Fruit fly (Drosophila melanogaster) whole organism, embryonic: Measurements from ENCODE around the gene SCOT.
A peak's percentile ranks its signal among the peaks of the same experiment; 100 is the strongest.

Experiments
- Antp ChIP-seq: fragments of 200-800 bp; sonication (Bioruptor generic); optimal IDR thresholded peaks from 3 replicates; lab custom pipeline; 2016; ENCODE audit warnings: missing biosample characterization, missing genetic modification characterization
- BEAF-32 ChIP-seq: fragments of 200-800 bp; sonication (Bioruptor generic); optimal IDR thresholded peaks from 3 replicates; lab custom pipeline; 2017; ENCODE audit warnings: missing biosample characterization, missing genetic modification characterization, mild to moderate bottlenecking, moderate library complexity, missing genetic modification reagents
- CG11560 ChIP-seq: fragments of 200-800 bp; sonication (Bioruptor generic); IDR thresholded peaks from 3 replicates; pipeline ENCODE4 v1.3.6; 2022; ENCODE audit warnings: missing biosample characterization, missing genetic modification characterization
- CG12155 ChIP-seq: fragments of 200-800 bp; sonication (Bioruptor generic); optimal IDR thresholded peaks from 3 replicates; lab custom pipeline; 2016; ENCODE audit warnings: missing biosample characterization, missing genetic modification characterization
- CG12219 ChIP-seq: fragments of 200-800 bp; sonication (Bioruptor generic); optimal IDR thresholded peaks from 3 replicates; lab custom pipeline; 2018; ENCODE audit warnings: missing biosample characterization, mild to moderate bottlenecking, missing genetic modification characterization
- CG13287 ChIP-seq: fragments of 200-800 bp; sonication (Bioruptor generic); IDR thresholded peaks from 2 replicates; pipeline ENCODE4 v1.3.6; 2022; ENCODE audit warnings: missing biosample characterization, missing genetic modification characterization; ENCODE audit not compliant: partially characterized antibody
- CG14014 ChIP-seq: fragments of 200-800 bp; sonication (Bioruptor generic); IDR thresholded peaks from 2 replicates; pipeline ENCODE4 v1.3.6; 2022; ENCODE audit warnings: missing biosample characterization, missing genetic modification characterization
- CG14860 ChIP-seq: fragments of 200-800 bp; sonication (Bioruptor generic); IDR thresholded peaks from 3 replicates; pipeline ENCODE4 v1.3.6; 2022; ENCODE audit warnings: missing biosample characterization, missing genetic modification characterization; ENCODE audit not compliant: partially characterized antibody
- CG15011 ChIP-seq: fragments of 200-800 bp; sonication (Bioruptor generic); optimal IDR thresholded peaks from 3 replicates; lab custom pipeline; 2018; ENCODE audit warnings: missing biosample characterization, mild to moderate bottlenecking, missing genetic modification characterization
- CG15601 ChIP-seq: fragments of 200-800 bp; sonication (Bioruptor generic); optimal IDR thresholded peaks from 3 replicates; lab custom pipeline; 2019; ENCODE audit warnings: missing biosample characterization, mild to moderate bottlenecking, missing genetic modification characterization, moderate library complexity
- CG1602 ChIP-seq: fragments of 200-800 bp; sonication (Bioruptor generic); optimal IDR thresholded peaks from 3 replicates; lab custom pipeline; 2016; ENCODE audit warnings: missing biosample characterization, missing genetic modification characterization
- CG17328 ChIP-seq: fragments of 200-800 bp; sonication (Bioruptor generic); IDR thresholded peaks from 2 replicates; pipeline ENCODE4 v1.3.6; 2022; ENCODE audit warnings: missing biosample characterization, missing genetic modification characterization
- CG17361 ChIP-seq: fragments of 200-800 bp; sonication (Bioruptor generic); IDR thresholded peaks from 3 replicates; pipeline ENCODE4 v1.3.6; 2022; ENCODE audit warnings: missing biosample characterization, missing genetic modification characterization
- CG42726 ChIP-seq: fragments of 200-800 bp; sonication (Bioruptor generic); IDR thresholded peaks from 2 replicates; pipeline ENCODE4 v1.3.6; 2022; ENCODE audit warnings: missing biosample characterization, missing genetic modification characterization; ENCODE audit not compliant: partially characterized antibody
- CG6683 ChIP-seq: fragments of 200-800 bp; sonication (Bioruptor generic); optimal IDR thresholded peaks from 2 replicates; lab custom pipeline; 2017; ENCODE audit warnings: missing biosample characterization, mild to moderate bottlenecking, missing genetic modification characterization, missing genetic modification reagents
- CG6854 ChIP-seq: fragments of 200-800 bp; sonication (Bioruptor generic); optimal IDR thresholded peaks from 3 replicates; lab custom pipeline; 2017; ENCODE audit warnings: missing biosample characterization, mild to moderate bottlenecking, missing genetic modification characterization
- CG7839 ChIP-seq: fragments of 200-800 bp; sonication (Bioruptor generic); optimal IDR thresholded peaks from 3 replicates; lab custom pipeline; 2018; ENCODE audit warnings: missing biosample characterization, mild to moderate bottlenecking, missing genetic modification characterization, moderate library complexity
- CG7963 ChIP-seq: fragments of 200-800 bp; sonication (Bioruptor generic); IDR thresholded peaks from 3 replicates; pipeline ENCODE4 v1.3.6; 2022; ENCODE audit warnings: missing biosample characterization, missing genetic modification characterization; ENCODE audit not compliant: partially characterized antibody
- CG9609 ChIP-seq: fragments of 200-800 bp; sonication (Bioruptor generic); optimal IDR thresholded peaks from 3 replicates; lab custom pipeline; 2016; ENCODE audit warnings: missing biosample characterization, missing genetic modification characterization
- D ChIP-seq, 2 experiments: fragments of 200-800 bp in 1 of 2; fragments of >200 bp in 1 of 2; sonication (Bioruptor generic) in 1 of 2; optimal IDR thresholded peaks; 2 replicates in 1 of 2; 3 replicates in 1 of 2; lab custom pipeline; 2017; ENCODE audit warnings: mild to moderate bottlenecking in 1 of 2, missing biosample characterization in 1 of 2, missing genetic modification characterization in 1 of 2, missing genetic modification reagents in 1 of 2
- Doc3 ChIP-seq: fragments of 200-800 bp; sonication (Bioruptor generic); IDR thresholded peaks from 3 replicates; pipeline ENCODE4 v1.3.6; 2022; ENCODE audit warnings: missing biosample characterization, missing genetic modification characterization; ENCODE audit not compliant: partially characterized antibody
- Lpt ChIP-seq: fragments of >200 bp; optimal IDR thresholded peaks from 2 replicates; lab custom pipeline; 2018; ENCODE audit warnings: missing biosample characterization, missing genetic modification characterization
- Meics ChIP-seq: fragments of 200-800 bp; sonication (Bioruptor generic); optimal IDR thresholded peaks from 2 replicates; lab custom pipeline; 2017; ENCODE audit warnings: missing biosample characterization, mild to moderate bottlenecking, missing genetic modification characterization
- Oaz ChIP-seq: fragments of 200-800 bp; sonication (Bioruptor generic); IDR thresholded peaks from 2 replicates; pipeline ENCODE4 v1.3.6; 2022; ENCODE audit warnings: missing biosample characterization, missing genetic modification characterization
- PHDP ChIP-seq: fragments of 200-800 bp; sonication (Bioruptor generic); optimal IDR thresholded peaks from 3 replicates; lab custom pipeline; 2018; ENCODE audit warnings: missing biosample characterization, mild to moderate bottlenecking, missing genetic modification characterization, moderate library complexity
- Side ChIP-seq: fragments of 200-800 bp; sonication (Bioruptor generic); optimal IDR thresholded peaks from 2 replicates; lab custom pipeline; 2016; ENCODE audit warnings: missing biosample characterization, missing genetic modification characterization
- Spps ChIP-seq: fragments of 200-800 bp; sonication (Bioruptor generic); optimal IDR thresholded peaks from 2 replicates; lab custom pipeline; 2018; ENCODE audit warnings: missing biosample characterization, mild to moderate bottlenecking, missing genetic modification characterization
- Sry-δ ChIP-seq: fragments of 200-800 bp; sonication (Bioruptor generic); optimal IDR thresholded peaks from 2 replicates; lab custom pipeline; 2016; ENCODE audit warnings: missing biosample characterization, missing genetic modification characterization
- Vsx1 ChIP-seq: fragments of 200-800 bp; sonication (Bioruptor generic); optimal IDR thresholded peaks from 2 replicates; lab custom pipeline; 2017; ENCODE audit warnings: missing biosample characterization, mild to moderate bottlenecking, missing genetic modification characterization, missing genetic modification reagents
- ab ChIP-seq: fragments of 200-800 bp; sonication (Bioruptor generic); optimal IDR thresholded peaks from 2 replicates; lab custom pipeline; 2016; ENCODE audit warnings: missing biosample characterization, missing genetic modification characterization
- az2 ChIP-seq: fragments of 200-800 bp; sonication (Bioruptor generic); optimal IDR thresholded peaks from 3 replicates; lab custom pipeline; 2016; ENCODE audit warnings: missing biosample characterization, missing genetic modification characterization
- bigmax ChIP-seq: fragments of 200-800 bp; sonication (Bioruptor generic); optimal IDR thresholded peaks from 2 replicates; lab custom pipeline; 2018; ENCODE audit warnings: missing biosample characterization, mild to moderate bottlenecking, missing genetic modification characterization
- chn ChIP-seq: fragments of 200-800 bp; sonication (Bioruptor generic); optimal IDR thresholded peaks from 2 replicates; lab custom pipeline; 2016; ENCODE audit warnings: missing biosample characterization, missing genetic modification characterization
- crc ChIP-seq: fragments of 200-800 bp; sonication (Bioruptor generic); optimal IDR thresholded peaks from 2 replicates; lab custom pipeline; 2016; ENCODE audit warnings: missing biosample characterization, missing genetic modification characterization
- dan ChIP-seq: fragments of 200-800 bp; sonication (Bioruptor generic); IDR thresholded peaks from 2 replicates; pipeline ENCODE4 v1.3.6; 2022; ENCODE audit warnings: missing biosample characterization, missing genetic modification characterization
- dpn ChIP-seq, 2 experiments: fragments of 200-800 bp; sonication (Bioruptor generic); optimal IDR thresholded peaks; 3 replicates each; lab custom pipeline; 2016; ENCODE audit warnings: missing biosample characterization in 2 of 2, missing genetic modification characterization in 2 of 2
- esg ChIP-seq: fragments of 200-800 bp; sonication (Bioruptor generic); conservative IDR thresholded peaks from 2 replicates; pipeline ENCODE4 v1.3.6; 2022; ENCODE audit warnings: missing biosample characterization, missing genetic modification characterization
- gcm2 ChIP-seq: fragments of 200-800 bp; sonication (Bioruptor generic); optimal IDR thresholded peaks from 2 replicates; lab custom pipeline; 2016; ENCODE audit warnings: missing biosample characterization, missing genetic modification characterization
- inv ChIP-seq: fragments of 200-800 bp; sonication (Bioruptor generic); IDR thresholded peaks from 2 replicates; pipeline ENCODE4 v1.3.6; 2022; ENCODE audit warnings: missing biosample characterization, missing genetic modification characterization; ENCODE audit not compliant: partially characterized antibody
- kay ChIP-seq: fragments of 200-800 bp; sonication (Bioruptor generic); optimal IDR thresholded peaks from 2 replicates; lab custom pipeline; 2016; ENCODE audit warnings: missing biosample characterization, missing genetic modification characterization
- klu ChIP-seq: fragments of 200-800 bp; sonication (Bioruptor generic); IDR thresholded peaks from 2 replicates; pipeline ENCODE4 v1.3.6; 2022; ENCODE audit warnings: missing biosample characterization, missing genetic modification characterization
- nerfin-1 ChIP-seq: fragments of 200-800 bp; sonication (Bioruptor generic); optimal IDR thresholded peaks from 3 replicates; lab custom pipeline; 2019; ENCODE audit warnings: missing biosample characterization, mild to moderate bottlenecking, missing genetic modification characterization, moderate library complexity
- oc ChIP-seq: fragments of 200-800 bp; sonication (Bioruptor generic); optimal IDR thresholded peaks from 2 replicates; lab custom pipeline; 2018; ENCODE audit warnings: missing biosample characterization, mild to moderate bottlenecking, missing genetic modification characterization, moderate library complexity
- ranshi ChIP-seq: fragments of 200-800 bp; sonication (Bioruptor generic); IDR thresholded peaks from 2 replicates; pipeline ENCODE4 v1.3.6; 2022; ENCODE audit warnings: missing biosample characterization, missing genetic modification characterization
- sob ChIP-seq: fragments of 200-800 bp; sonication (Bioruptor generic); IDR thresholded peaks from 2 replicates; pipeline ENCODE4 v1.3.6; 2022; ENCODE audit warnings: missing biosample characterization, missing genetic modification characterization
- sug ChIP-seq: fragments of 200-800 bp; optimal IDR thresholded peaks from 2 replicates; lab custom pipeline; 2019; ENCODE audit warnings: missing biosample characterization, mild to moderate bottlenecking, missing genetic modification characterization, moderate library complexity
- tna ChIP-seq: fragments of 200-800 bp; sonication (Bioruptor generic); IDR thresholded peaks from 2 replicates; pipeline ENCODE4 v1.3.6; 2022; ENCODE audit warnings: missing biosample characterization, missing genetic modification characterization; ENCODE audit not compliant: partially characterized antibody
- trh ChIP-seq: fragments of 200-800 bp; sonication (Bioruptor generic); optimal IDR thresholded peaks from 2 replicates; lab custom pipeline; 2016; ENCODE audit warnings: missing biosample characterization, missing genetic modification characterization
- unpg ChIP-seq: fragments of 200-800 bp; sonication (Bioruptor generic); optimal IDR thresholded peaks from 3 replicates; lab custom pipeline; 2018; ENCODE audit warnings: missing biosample characterization, mild to moderate bottlenecking, missing genetic modification characterization, moderate library complexity
- yki ChIP-seq: fragments of >200 bp; optimal IDR thresholded peaks from 3 replicates; lab custom pipeline; 2018

Gene SCOT

dm6 chr3L:1947463-1948126 is 15.3 kb upstream of the SCOT start, which contains the start of the genes mu2 and Cnb (continued):
- TF ChIP-seq CG6683 (no peak), BEAF-32 (peak; percentile 89), kay (no peak), dan (GFP tag; lab: Robert Waterston, UW) (no peak), sob (GFP tag; lab: Robert Waterston, UW) (no peak), Doc3 (peak; percentile 83), ranshi (GFP tag; lab: Robert Waterston, UW) (no peak), dpn (GFP tag; optimal IDR thresholded peaks at IDR 0.05; lab: Kevin White, UChicago) (no peak), bigmax (GFP tag; lab: Kevin White, UChicago) (no peak), Oaz (GFP tag; lab: Robert Waterston, UW) (no peak), Sry-δ (peak; percentile 73), Spps (tag; lab: Kevin White, UChicago) (no peak), CG15601 (no peak), yki (lab: Kevin White, UChicago) (no peak), Meics (GFP tag; lab: Kevin White, UChicago) (no peak), trh (no peak), ab (GFP tag; lab: Kevin White, UChicago) (no peak), oc (tag; lab: Kevin White, UChicago) (no peak), CG1602 (GFP tag; lab: Kevin White, UChicago) (no peak), CG12155 (GFP tag; lab: Kevin White, UChicago) (no peak), Antp (GFP tag; lab: Kevin White, UChicago) (no peak), inv (GFP tag; lab: Robert Waterston, UW) (peak; percentile 80), crc (GFP tag; lab: Kevin White, UChicago) (no peak), CG12219 (GFP tag; lab: Kevin White, UChicago) (no peak), esg (no peak; the same call in 1 of the 2 replicates), Lpt (GFP tag; lab: Kevin White, UChicago) (no peak), D (optimal IDR thresholded peaks at IDR 0.05; lab: Kevin White, UChicago) (no peak), D (GFP tag; optimal IDR thresholded peaks at IDR 0.05; lab: Kevin White, UChicago) (no peak), Side (no peak), nerfin-1 (tag; lab: Kevin White, UChicago) (no peak), PHDP (tag; lab: Kevin White, UChicago) (no peak), CG15011 (GFP tag; lab: Kevin White, UChicago) (no peak), CG42726 (no peak), az2 (GFP tag; lab: Kevin White, UChicago) (no peak), CG6854 (GFP tag; lab: Kevin White, UChicago) (no peak), CG17361 (no peak), gcm2 (GFP tag; lab: Kevin White, UChicago) (no peak), CG9609 (GFP tag; lab: Kevin White, UChicago) (no peak), CG11560 (tag; lab: Robert Waterston, UW) (no peak), klu (GFP tag; lab: Robert Waterston, UW) (no peak), tna (GFP tag; lab: Robert Waterston, UW) (peak; percentile 21; the same call in 1 of the 2 replicates), CG7839 (tag; lab: Kevin White, UChicago) (no peak), CG7963 (0 out of 3 replicates have a peak, but pooled peaks have one; percentile 47), sug (tag; lab: Kevin White, UChicago) (no peak), unpg (GFP tag; lab: Kevin White, UChicago) (no peak), CG14014 (GFP tag; lab: Robert Waterston, UW) (no peak), Vsx1 (GFP tag; lab: Kevin White, UChicago) (no peak), CG17328 (GFP tag; lab: Robert Waterston, UW) (no peak), chn (GFP tag; lab: Kevin White, UChicago) (no peak), CG13287 (GFP tag; lab: Robert Waterston, UW) (peak; percentile 89), CG14860 (peak; percentile 72; the same call in 2 of the 3 replicates)
